Worm (Caenorhabditis elegans) whole organism, L4 larva: ENCODE results near the gene C52E4.12.

Source experiments
- R02D3.7 ChIP-seq: fragments of 150-350 bp; sonication (generic microtip); optimal IDR thresholded peaks from 3 replicates; lab custom pipeline; 2014; ENCODE audit warnings: missing biosample characterization, missing genetic modification characterization
- T20F7.1 ChIP-seq: fragments of 200-800 bp; sonication (Bioruptor generic); optimal IDR thresholded peaks from 2 replicates; lab custom pipeline; 2018; ENCODE audit warnings: mild to moderate bottlenecking, missing genetic modification characterization, missing compliant biosample characterization
- T26A8.4 ChIP-seq: fragments of 200-800 bp; sonication (Bioruptor generic); IDR thresholded peaks from 2 replicates; pipeline ENCODE4 v1.3.6; 2022; ENCODE audit warnings: missing genetic modification characterization, missing compliant biosample characterization
- Y105C5A.15 ChIP-seq: fragments of 200-800 bp; sonication (Bioruptor generic); IDR thresholded peaks from 2 replicates; pipeline ENCODE4 v1.3.6; 2022; ENCODE audit warnings: missing genetic modification characterization, missing compliant biosample characterization
- Y75B8A.6 ChIP-seq: fragments of 200-800 bp; sonication (Bioruptor generic); IDR thresholded peaks from 2 replicates; pipeline ENCODE4 v1.3.6; 2022; ENCODE audit warnings: missing genetic modification reagents, missing genetic modification characterization, missing compliant biosample characterization
- aha-1 ChIP-seq: fragments of 150-350 bp; peaks from one replicate; lab custom pipeline; 2014; ENCODE audit warnings: missing biosample characterization, missing genetic modification characterization
- arid-1 ChIP-seq: fragments of 200-800 bp; sonication (Bioruptor generic); conservative IDR thresholded peaks from 2 replicates; pipeline ENCODE4 v1.3.6; 2022; ENCODE audit warnings: missing genetic modification reagents, missing genetic modification characterization, missing compliant biosample characterization
- attf-4 ChIP-seq: sonication (generic microtip); optimal IDR thresholded peaks from 3 replicates; lab custom pipeline; 2017; ENCODE audit warnings: missing biosample characterization, missing genetic modification characterization
- ceh-28 ChIP-seq: fragments of 150-350 bp; optimal IDR thresholded peaks from 2 replicates; lab custom pipeline; 2014; ENCODE audit warnings: missing biosample characterization, missing genetic modification reagents, missing genetic modification characterization
- ceh-32 ChIP-seq: sonication (generic microtip); optimal IDR thresholded peaks from 2 replicates; lab custom pipeline; 2016; ENCODE audit warnings: mild to moderate bottlenecking, missing genetic modification characterization, missing compliant biosample characterization; ENCODE audit not compliant: poor library complexity
- ceh-62 ChIP-seq: sonication (generic microtip); optimal IDR thresholded peaks from 2 replicates; lab custom pipeline; 2017; ENCODE audit warnings: missing biosample characterization, missing genetic modification characterization
- daf-16 ChIP-seq, 3 experiments: sonication (generic microtip); optimal IDR thresholded peaks; 2 replicates each; lab custom pipeline; 2016 to 2017; ENCODE audit warnings: missing genetic modification characterization in 3 of 3, missing genetic modification reagents in 3 of 3, mild to moderate bottlenecking in 2 of 3, missing compliant biosample characterization in 2 of 3, missing biosample characterization in 1 of 3, moderate library complexity in 1 of 3
- daf-19 ChIP-seq: fragments of 200-800 bp; sonication (Bioruptor generic); conservative IDR thresholded peaks from 2 replicates; pipeline ENCODE4 v1.3.6; 2022; ENCODE audit warnings: missing genetic modification characterization, missing compliant biosample characterization
- daf-8 ChIP-seq: fragments of 200-800 bp; sonication (Bioruptor generic); IDR thresholded peaks from 2 replicates; pipeline ENCODE4 v1.3.6; 2022; ENCODE audit warnings: missing genetic modification characterization, missing compliant biosample characterization
- dmd-6 ChIP-seq: fragments of 200-800 bp; sonication (Bioruptor generic); IDR thresholded peaks from 2 replicates; pipeline ENCODE4 v1.3.6; 2022; ENCODE audit warnings: missing genetic modification reagents, missing genetic modification characterization, missing compliant biosample characterization
- dmd-8 ChIP-seq: fragments of 200-800 bp; sonication (Bioruptor generic); IDR thresholded peaks from 2 replicates; pipeline ENCODE4 v1.3.6; 2022; ENCODE audit warnings: missing genetic modification characterization, missing compliant biosample characterization
- dmd-9 ChIP-seq: fragments of 200-800 bp; sonication (Bioruptor generic); IDR thresholded peaks from 2 replicates; pipeline ENCODE4 v1.3.6; 2022; ENCODE audit warnings: missing genetic modification reagents, missing genetic modification characterization, missing compliant biosample characterization
- duxl-1 ChIP-seq: sonication (generic microtip); optimal IDR thresholded peaks from 2 replicates; lab custom pipeline; 2016; ENCODE audit warnings: mild to moderate bottlenecking, missing genetic modification characterization, moderate library complexity, missing compliant biosample characterization; ENCODE audit not compliant: poor library complexity
- dve-1 ChIP-seq: sonication (generic microtip); optimal IDR thresholded peaks from 2 replicates; lab custom pipeline; 2017; ENCODE audit warnings: antibody characterized with exemption, mild to moderate bottlenecking, missing genetic modification characterization, missing compliant biosample characterization; ENCODE audit not compliant: insufficient read depth
- egl-27 ChIP-seq: sonication (generic microtip); optimal IDR thresholded peaks from 3 replicates; lab custom pipeline; 2017; ENCODE audit warnings: missing biosample characterization, missing genetic modification reagents, missing genetic modification characterization
- fos-1 ChIP-seq: fragments of 150-350 bp; optimal IDR thresholded peaks from 2 replicates; lab custom pipeline; 2014; ENCODE audit warnings: missing biosample characterization, missing genetic modification characterization
- hlh-11 ChIP-seq: fragments of 200-800 bp; sonication (Bioruptor generic); optimal IDR thresholded peaks from 2 replicates; lab custom pipeline; 2018; ENCODE audit warnings: mild to moderate bottlenecking, missing genetic modification characterization, missing compliant biosample characterization
- lim-7 ChIP-seq: fragments of 200-800 bp; sonication (Bioruptor generic); IDR thresholded peaks from 2 replicates; pipeline ENCODE4 v1.3.6; 2022; ENCODE audit warnings: missing genetic modification characterization, missing compliant biosample characterization
- lin-1 ChIP-seq: fragments of 200-800 bp; sonication (Bioruptor generic); IDR thresholded peaks from 2 replicates; pipeline ENCODE4 v1.3.6; 2022; ENCODE audit warnings: missing genetic modification reagents, missing genetic modification characterization, missing compliant biosample characterization
- lin-29 ChIP-seq: fragments of 200-800 bp; sonication (Bioruptor generic); IDR thresholded peaks from 2 replicates; pipeline ENCODE4 v1.3.6; 2022; ENCODE audit warnings: missing genetic modification reagents, missing genetic modification characterization, missing compliant biosample characterization
- lin-38 ChIP-seq: fragments of 200-800 bp; sonication (Bioruptor generic); IDR thresholded peaks from 2 replicates; pipeline ENCODE4 v1.3.6; 2022; ENCODE audit warnings: missing genetic modification reagents, missing genetic modification characterization, missing compliant biosample characterization
- lin-39 ChIP-seq: fragments of 150-350 bp; optimal IDR thresholded peaks from 2 replicates; lab custom pipeline; 2014; ENCODE audit warnings: missing biosample characterization, missing genetic modification reagents, missing genetic modification characterization
- lsy-2 ChIP-seq, 2 experiments: fragments of 150-350 bp in 1 of 2; sonication (generic microtip) in 1 of 2; optimal IDR thresholded peaks; 2 replicates each; lab custom pipeline; 2014 to 2017; ENCODE audit warnings: missing biosample characterization in 2 of 2, missing genetic modification characterization in 2 of 2
- mdl-1 ChIP-seq, 2 experiments: fragments of 150-350 bp in 1 of 2; sonication (generic microtip) in 1 of 2; optimal IDR thresholded peaks; 2 replicates each; lab custom pipeline; 2014 to 2017; ENCODE audit warnings: missing biosample characterization in 2 of 2, missing genetic modification characterization in 2 of 2
- mep-1 ChIP-seq: fragments of 150-350 bp; sonication (generic microtip); optimal IDR thresholded peaks from 3 replicates; lab custom pipeline; 2014; ENCODE audit warnings: missing biosample characterization, missing genetic modification characterization
- mxl-3 ChIP-seq: fragments of 200-800 bp; sonication (Bioruptor generic); optimal IDR thresholded peaks from 2 replicates; lab custom pipeline; 2018; ENCODE audit warnings: mild to moderate bottlenecking, missing genetic modification characterization, missing compliant biosample characterization
- nhr-102 ChIP-seq: sonication (generic microtip); optimal IDR thresholded peaks from 2 replicates; lab custom pipeline; 2016; ENCODE audit warnings: mild to moderate bottlenecking, missing genetic modification characterization, moderate library complexity, missing compliant biosample characterization
- nhr-111 ChIP-seq: fragments of 200-800 bp; sonication (Bioruptor generic); optimal IDR thresholded peaks from 2 replicates; lab custom pipeline; 2018; ENCODE audit warnings: mild to moderate bottlenecking, missing genetic modification characterization, missing compliant biosample characterization
- nhr-6 ChIP-seq: fragments of 150-350 bp; optimal IDR thresholded peaks from 2 replicates; lab custom pipeline; 2014; ENCODE audit warnings: missing biosample characterization, missing genetic modification characterization
- pha-4 ChIP-seq, 2 experiments: fragments of 150-350 bp in 1 of 2; fragments of 200-800 bp in 1 of 2; sonication (Bioruptor generic) in 1 of 2; IDR thresholded peaks in 1 of 2; optimal IDR thresholded peaks in 1 of 2; 2 replicates each; pipeline versions ENCODE4 v1.3.6 to Lab custom; 2014 to 2022; ENCODE audit warnings: missing genetic modification characterization in 2 of 2, missing genetic modification reagents in 2 of 2, missing biosample characterization in 1 of 2, missing compliant biosample characterization in 1 of 2
- php-3 ChIP-seq: fragments of 200-800 bp; sonication (Bioruptor generic); IDR thresholded peaks from 2 replicates; pipeline ENCODE4 v1.3.6; 2022; ENCODE audit warnings: missing genetic modification reagents, missing genetic modification characterization, missing compliant biosample characterization
- pqm-1 ChIP-seq: sonication (generic microtip); optimal IDR thresholded peaks from 2 replicates; lab custom pipeline; 2017; ENCODE audit warnings: missing biosample characterization, missing genetic modification characterization
- set-16 ChIP-seq: fragments of 200-800 bp; sonication (Bioruptor generic); IDR thresholded peaks from 2 replicates; pipeline ENCODE4 v1.3.6; 2022; ENCODE audit warnings: missing genetic modification reagents, missing genetic modification characterization, missing compliant biosample characterization
- snpc-1.2 ChIP-seq: fragments of 200-800 bp; sonication (Bioruptor generic); IDR thresholded peaks from 2 replicates; pipeline ENCODE4 v1.3.6; 2022; ENCODE audit warnings: missing genetic modification reagents, missing genetic modification characterization, missing compliant biosample characterization
- tag-97 ChIP-seq: fragments of 200-800 bp; sonication (Bioruptor generic); IDR thresholded peaks from 2 replicates; pipeline ENCODE4 v1.3.6; 2022; ENCODE audit warnings: missing genetic modification characterization, missing compliant biosample characterization
- tra-1 ChIP-seq: fragments of 200-800 bp; sonication (Bioruptor generic); IDR thresholded peaks from 2 replicates; pipeline ENCODE4 v1.3.6; 2022; ENCODE audit warnings: missing genetic modification reagents, missing genetic modification characterization, missing compliant biosample characterization
- unc-39 ChIP-seq: sonication (generic microtip); optimal IDR thresholded peaks from 2 replicates; lab custom pipeline; 2017; ENCODE audit warnings: missing biosample characterization, missing genetic modification characterization
- unc-62 ChIP-seq, 3 experiments: fragments of 150-350 bp in 1 of 3; sonication (generic microtip); optimal IDR thresholded peaks in 2 of 3; peaks in 1 of 3; 1 replicate in 1 of 3; 2 replicates in 2 of 3; lab custom pipeline; 2014 to 2017; ENCODE audit warnings: missing biosample characterization in 3 of 3, missing genetic modification characterization in 3 of 3, missing genetic modification reagents in 3 of 3, missing genotype in 1 of 3
- zag-1 ChIP-seq: fragments of 150-350 bp; optimal IDR thresholded peaks from 2 replicates; lab custom pipeline; 2014; ENCODE audit warnings: missing biosample characterization, missing genetic modification characterization
- zfp-3 ChIP-seq: fragments of 200-800 bp; sonication (Bioruptor generic); conservative IDR thresholded peaks from 2 replicates; pipeline ENCODE4 v1.3.6; 2022; ENCODE audit warnings: missing genetic modification reagents, missing genetic modification characterization, missing compliant biosample characterization

C52E4.12 gene

ce11 chrV:12002866-12003485, 7.0 kb downstream of the C52E4.12 start, which contains the start of gene cpr-9 (continued):
- no peak for TF ChIP-seq duxl-1 (tag; lab: Kevin White, UChicago)
- TF ChIP-seq mep-1 (tag; lab: Kevin White, UChicago), result no peak
- TF ChIP-seq ceh-32 (tag; lab: Kevin White, UChicago), result no peak
- TF ChIP-seq lin-1, result no peak
- no peak for TF ChIP-seq snpc-1.2 (GFP tag; lab: Robert Waterston, UW)
- TF ChIP-seq nhr-6 (tag; lab: Kevin White, UChicago), result peak; percentile 28
- peak; percentile 50 for TF ChIP-seq pqm-1 (tag; lab: Kevin White, UChicago)
- TF ChIP-seq unc-39 (tag; lab: Kevin White, UChicago), result no peak
- TF ChIP-seq mxl-3 (GFP tag; lab: Kevin White, UChicago), result no peak
- no peak for TF ChIP-seq pha-4 (GFP tag; IDR thresholded peaks at IDR 0.05; lab: Robert Waterston, UW)
- TF ChIP-seq pha-4 (tag; optimal IDR thresholded peaks at IDR 0.05; lab: Kevin White, UChicago), result no peak

- TF ChIP-seq daf-8 (GFP tag; lab: Robert Waterston, UW) (no peak), Y105C5A.15 (GFP tag; lab: Robert Waterston, UW) (peak; percentile 85), attf-4 (tag; lab: Kevin White, UChicago) (peak; percentile 66), daf-16 (GFP tag; optimal IDR thresholded peaks at IDR 0.05; lab: Kevin White, UChicago) (no peak), daf-16 (tag; optimal IDR thresholded peaks at IDR 0.05; lab: Kevin White, UChicago) (peak; percentile 53), dve-1 (tag; lab: Kevin White, UChicago) (peak; percentile 39), T20F7.1 (GFP tag; lab: Kevin White, UChicago) (peak; percentile 74), php-3 (GFP tag; lab: Robert Waterston, UW) (0 out of 2 replicates have a peak, but pooled peaks have one; percentile 17), fos-1 (tag; lab: Kevin White, UChicago) (peak; percentile 55), lsy-2 (tag; optimal IDR thresholded peaks at IDR 0.05; lab: Kevin White, UChicago) (peak in 1 of 2 experiments; percentile 16), lin-38 (GFP tag; lab: Robert Waterston, UW) (peak; percentile 58), mep-1 (tag; lab: Kevin White, UChicago) (peak; percentile 41), unc-62 (GFP tag; optimal IDR thresholded peaks at IDR 0.05 in 1 of 2; lab: Kevin White, UChicago) (peak in 1 of 2 experiments; percentile 91), unc-62 (tag; optimal IDR thresholded peaks at IDR 0.05; lab: Kevin White, UChicago) (no peak), arid-1 (GFP tag; lab: Robert Waterston, UW) (0 out of 2 replicates have a peak, but pooled peaks have one; percentile 37), daf-19 (GFP tag; lab: Robert Waterston, UW) (no peak), tra-1 (GFP tag; lab: Robert Waterston, UW) (0 out of 2 replicates have a peak, but pooled peaks have one; percentile 59), dmd-9 (GFP tag; lab: Robert Waterston, UW) (no peak), lin-1 (no peak), hlh-11 (tag; lab: Kevin White, UChicago) (peak; percentile 15), lim-7 (GFP tag; lab: Robert Waterston, UW) (0 out of 2 replicates have a peak, but pooled peaks have one; percentile 17), zag-1 (tag; lab: Kevin White, UChicago) (no peak), T26A8.4 (GFP tag; lab: Robert Waterston, UW) (peak; percentile 69; the same call in 1 of the 2 replicates), nhr-102 (no peak), mdl-1 (tag; optimal IDR thresholded peaks at IDR 0.05; lab: Kevin White, UChicago) (peak in 1 of 2 experiments; percentile 7), ceh-28 (tag; lab: Kevin White, UChicago) (no peak), nhr-111 (GFP tag; lab: Kevin White, UChicago) (no peak), ceh-62 (tag; lab: Kevin White, UChicago) (no peak), lin-39 (tag; lab: Kevin White, UChicago) (no peak), aha-1 (tag; lab: Kevin White, UChicago) (peak; percentile 32), R02D3.7 (peak; percentile 32), Y75B8A.6 (peak; percentile 88), tag-97 (GFP tag; lab: Robert Waterston, UW) (no peak), pha-4 (GFP tag; IDR thresholded peaks at IDR 0.05; lab: Robert Waterston, UW) (0 out of 2 replicates have a peak, but pooled peaks have one; percentile 36), pha-4 (tag; optimal IDR thresholded peaks at IDR 0.05; lab: Kevin White, UChicago) (no peak), set-16 (GFP tag; lab: Robert Waterston, UW) (no peak), dmd-8 (no peak), egl-27 (tag; lab: Kevin White, UChicago) (no peak), dmd-6 (GFP tag; lab: Robert Waterston, UW) (peak; percentile 37), duxl-1 (tag; lab: Kevin White, UChicago) (no peak), lin-29 (GFP tag; lab: Robert Waterston, UW) (no peak), zfp-3 (GFP tag; lab: Robert Waterston, UW) (peak; percentile 99)
Measured at ce11 chrV:12004501-12004940, 8.6 kb downstream of the C52E4.12 start.
